Fruit fly (Drosophila melanogaster): ENCODE results near the gene Eip63E.

The Eip63E gene

DNA sequence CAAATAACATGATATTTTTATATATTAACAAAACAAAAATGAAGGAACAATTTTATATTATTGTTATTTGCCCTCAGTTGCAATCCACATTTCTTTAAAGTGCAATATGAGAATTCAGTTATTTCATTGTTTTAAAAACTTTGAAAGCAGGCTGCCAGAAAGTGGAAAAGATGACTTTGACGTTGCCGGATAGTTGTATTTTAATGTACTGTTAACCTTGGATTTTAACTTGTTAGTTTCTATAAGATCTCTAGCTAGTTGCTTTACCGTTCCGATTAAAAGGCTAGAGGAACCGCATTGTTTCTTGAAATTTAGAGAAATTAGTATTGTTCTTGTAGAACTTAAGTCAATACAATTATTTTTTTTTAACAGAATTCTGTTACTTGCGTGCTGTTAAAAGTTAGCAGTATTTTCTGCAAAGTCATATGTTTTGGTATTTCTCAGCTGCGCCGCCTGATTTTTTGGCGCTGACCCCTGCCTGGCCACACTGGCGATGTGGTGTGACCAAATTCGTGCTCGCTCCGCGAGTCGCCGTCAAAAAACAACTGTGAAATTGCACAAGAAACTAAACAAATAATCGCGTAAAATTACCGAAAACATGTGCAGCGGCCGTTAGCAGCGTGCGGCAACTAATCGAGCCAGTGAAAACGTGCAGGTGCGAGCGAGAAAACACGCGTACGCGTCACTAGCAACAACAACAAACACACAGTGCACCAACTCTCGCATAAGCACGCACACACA lies at the start of gene Eip63E:
Eip63E (plus strand) TSS at position 472 of the 741 bp plus-strand sequence.
- TF ChIP-seq CG17801 (GFP tag; optimal IDR thresholded peaks at IDR 0.05; ENCODE audit: partially characterized antibody) = peak; percentile 80

DNA sequence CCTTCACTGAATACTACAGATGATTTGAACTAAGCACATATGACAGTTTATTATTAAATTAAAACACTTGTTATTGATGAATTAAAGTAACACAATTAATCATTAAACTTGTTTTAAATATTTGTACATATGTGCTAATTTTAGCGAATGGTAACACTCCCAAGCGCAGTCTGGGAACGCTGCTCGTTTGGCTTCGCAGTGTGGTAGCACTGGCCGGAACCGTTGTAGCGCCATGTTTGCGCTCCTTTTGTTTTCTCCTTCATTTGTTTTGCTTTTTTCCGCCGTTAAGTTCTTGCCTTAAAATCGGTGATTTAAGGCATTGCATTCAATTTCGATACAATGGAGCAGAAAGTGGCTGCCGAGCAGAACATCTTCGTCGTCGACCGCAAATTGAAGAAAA lies 49.4 kb upstream of the Eip63E start, which contains the start of gene CycJ:
CycJ (plus strand) TSS at position 229 of the 400 bp plus-strand sequence.
- no peak for TF ChIP-seq CG17801 (GFP tag; optimal IDR thresholded peaks at IDR 0.05; ENCODE audit: partially characterized antibody)

DNA sequence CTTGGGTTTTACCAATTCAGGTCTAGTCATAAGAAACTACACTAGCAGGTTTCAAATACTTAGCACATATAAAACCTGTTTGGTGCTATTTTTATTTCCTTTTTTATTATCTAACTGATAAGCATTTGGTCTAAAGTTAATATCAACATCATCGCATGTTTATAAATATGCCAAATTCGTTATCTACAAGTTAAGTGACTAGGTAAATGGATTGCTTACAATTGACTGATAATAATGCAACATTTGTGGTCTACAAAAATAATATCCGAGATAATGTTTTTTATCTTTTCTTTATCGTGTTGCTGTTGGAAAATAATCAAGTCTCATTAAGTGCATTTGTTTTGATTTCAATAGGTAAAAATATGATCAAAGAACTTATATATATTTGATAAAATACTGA lies 45.8 kb upstream of the Eip63E start:
- no peak for TF ChIP-seq CG17801 (GFP tag; optimal IDR thresholded peaks at IDR 0.05; ENCODE audit: partially characterized antibody)

dm6 chr3L:3471174-3471573 lies 44.4 kb upstream of the Eip63E start, which contains the start of gene CG14971:
CG14971 (minus strand) TSS chr3L:3471309.
- TF ChIP-seq CG17801 (GFP tag; optimal IDR thresholded peaks at IDR 0.05; ENCODE audit: partially characterized antibody) = no peak

dm6 chr3L:3472063-3472528 lies 43.5 kb upstream of the Eip63E start, which contains the start of the genes CG32267 and CG42324:
CG32267 (minus strand) TSS chr3L:3472113.
CG42324 (plus strand) TSS chr3L:3472447.
- TF ChIP-seq CG17801 (GFP tag; optimal IDR thresholded peaks at IDR 0.05; ENCODE audit: partially characterized antibody) = no peak

dm6 chr3L:3472786-3473185 lies 42.8 kb upstream of the Eip63E start:
- TF ChIP-seq CG17801 (GFP tag; optimal IDR thresholded peaks at IDR 0.05; ENCODE audit: partially characterized antibody) = no peak

- TF ChIP-seq CG17801 (GFP tag; optimal IDR thresholded peaks at IDR 0.05; ENCODE audit: partially characterized antibody) = no peak
Measured at dm6 chr3L:3479551-3479950, 36.0 kb upstream of the Eip63E start.

dm6 chr3L:3484553-3484952 lies 31.0 kb upstream of the Eip63E start, which contains the start of gene CG43074:
CG43074 (minus strand) TSS chr3L:3484653.
- no peak for TF ChIP-seq CG17801 (GFP tag; optimal IDR thresholded peaks at IDR 0.05; ENCODE audit: partially characterized antibody)

dm6 chr3L:3485088-3485710 lies 30.4 kb upstream of the Eip63E start:
- no peak for TF ChIP-seq CG17801 (GFP tag; optimal IDR thresholded peaks at IDR 0.05; ENCODE audit: partially characterized antibody)

DNA sequence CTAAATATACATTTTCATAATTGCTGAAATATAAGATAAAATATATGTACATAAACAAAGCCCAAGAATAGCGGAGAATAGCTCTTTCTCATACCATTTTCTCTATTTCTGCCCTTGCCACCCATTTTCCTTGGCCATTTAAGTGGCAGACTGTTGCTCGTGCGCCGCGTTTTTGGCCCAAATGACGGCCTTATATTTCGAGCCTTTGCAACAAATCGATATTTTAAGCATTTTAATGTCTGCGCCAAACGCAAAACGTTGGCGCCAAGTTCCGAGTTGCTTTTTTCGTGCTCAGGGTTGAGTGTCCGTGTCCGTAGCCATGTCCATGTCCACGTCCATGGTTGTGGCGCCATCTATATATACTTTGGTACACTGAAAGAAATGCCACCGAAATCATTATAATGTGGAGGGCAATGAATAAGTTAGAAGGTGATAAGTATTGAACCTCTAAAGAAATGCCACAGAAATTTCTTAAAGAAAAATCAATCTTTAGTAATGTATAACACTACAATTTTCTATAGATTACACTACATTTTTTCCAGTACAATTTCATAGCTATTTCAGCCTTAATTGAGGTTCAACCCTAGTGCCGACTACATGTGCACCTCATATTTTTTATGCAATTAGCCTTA lies 23.3 kb upstream of the Eip63E start:
- no peak for TF ChIP-seq CG17801 (GFP tag; optimal IDR thresholded peaks at IDR 0.05; ENCODE audit: partially characterized antibody)

DNA sequence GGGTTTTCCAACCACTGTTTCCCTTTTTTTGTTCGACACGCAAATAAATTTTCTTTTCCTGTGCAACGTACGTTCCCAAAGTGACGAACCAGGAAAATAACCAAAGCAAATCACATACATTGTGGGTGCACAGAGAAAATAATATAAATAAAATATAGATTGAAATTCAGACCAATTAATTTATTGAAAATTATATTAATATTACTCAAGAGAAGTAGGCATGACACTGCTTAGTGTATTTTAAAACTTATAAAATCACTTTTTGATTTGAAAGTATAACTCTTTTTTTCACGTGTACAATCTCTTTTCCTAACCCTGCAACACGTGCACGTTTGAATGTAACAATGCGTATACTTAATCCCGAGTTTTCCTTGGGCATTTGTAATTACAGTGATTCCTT lies 19.0 kb upstream of the Eip63E start:
- no peak for TF ChIP-seq CG17801 (GFP tag; optimal IDR thresholded peaks at IDR 0.05; ENCODE audit: partially characterized antibody)

dm6 chr3L:3503248-3503647 lies 12.3 kb upstream of the Eip63E start:
- TF ChIP-seq CG17801 (GFP tag; optimal IDR thresholded peaks at IDR 0.05; ENCODE audit: partially characterized antibody) = no peak

DNA sequence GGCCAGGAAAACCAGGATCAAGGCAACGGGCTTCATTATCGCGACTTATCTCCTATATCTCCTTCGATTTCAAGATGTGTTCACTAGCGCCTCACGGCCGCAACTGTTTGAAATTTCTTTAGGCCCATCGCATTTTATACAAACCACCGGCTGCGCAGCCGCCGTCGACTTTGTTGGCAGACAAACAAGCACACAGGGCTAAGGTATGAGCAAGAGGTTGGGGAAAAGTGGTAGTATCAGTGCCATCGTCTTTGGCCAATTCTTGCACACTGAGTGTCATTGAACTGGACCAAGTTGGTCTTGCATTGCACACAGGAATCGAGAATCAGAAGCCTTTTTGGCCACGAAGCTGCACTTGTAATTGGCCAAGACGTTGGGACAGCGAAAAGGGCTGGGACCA lies 3.0 kb upstream of the Eip63E start, which contains the start of gene ImpE2:
ImpE2 (minus strand) TSS at position 115 of the 400 bp plus-strand sequence.
- TF ChIP-seq CG17801 (GFP tag; optimal IDR thresholded peaks at IDR 0.05; ENCODE audit: partially characterized antibody) = no peak

dm6 chr3L:3512998-3513397 lies 2.6 kb upstream of the Eip63E start:
- no peak for TF ChIP-seq CG17801 (GFP tag; optimal IDR thresholded peaks at IDR 0.05; ENCODE audit: partially characterized antibody)

DNA sequence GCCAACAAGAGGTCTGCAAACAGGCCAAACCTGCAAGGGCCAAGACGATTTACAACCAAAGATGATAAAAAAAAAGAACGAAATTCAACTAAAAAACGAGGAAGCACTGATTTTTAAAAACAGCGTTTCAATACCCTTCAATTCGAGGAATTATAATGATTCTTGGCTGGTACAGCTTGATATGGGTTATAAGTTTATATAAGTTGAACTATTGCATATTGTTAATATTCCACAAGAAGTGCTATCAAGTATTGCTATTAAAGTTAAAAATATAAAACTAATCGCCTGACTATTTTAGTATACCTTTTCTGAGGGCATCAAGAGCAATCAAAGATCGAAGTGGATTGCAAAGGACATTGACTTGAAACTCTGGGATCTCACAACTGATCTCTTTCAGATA lies 1.5 kb upstream of the Eip63E start:
- no peak for TF ChIP-seq CG17801 (GFP tag; optimal IDR thresholded peaks at IDR 0.05; ENCODE audit: partially characterized antibody)

All from ovary, adult (tissue).